Fruit fly (Drosophila melanogaster): ENCODE measurements around the gene capt.
A peak's percentile ranks its signal among the peaks of the same experiment; 100 is the strongest.

capt gene

DNA sequence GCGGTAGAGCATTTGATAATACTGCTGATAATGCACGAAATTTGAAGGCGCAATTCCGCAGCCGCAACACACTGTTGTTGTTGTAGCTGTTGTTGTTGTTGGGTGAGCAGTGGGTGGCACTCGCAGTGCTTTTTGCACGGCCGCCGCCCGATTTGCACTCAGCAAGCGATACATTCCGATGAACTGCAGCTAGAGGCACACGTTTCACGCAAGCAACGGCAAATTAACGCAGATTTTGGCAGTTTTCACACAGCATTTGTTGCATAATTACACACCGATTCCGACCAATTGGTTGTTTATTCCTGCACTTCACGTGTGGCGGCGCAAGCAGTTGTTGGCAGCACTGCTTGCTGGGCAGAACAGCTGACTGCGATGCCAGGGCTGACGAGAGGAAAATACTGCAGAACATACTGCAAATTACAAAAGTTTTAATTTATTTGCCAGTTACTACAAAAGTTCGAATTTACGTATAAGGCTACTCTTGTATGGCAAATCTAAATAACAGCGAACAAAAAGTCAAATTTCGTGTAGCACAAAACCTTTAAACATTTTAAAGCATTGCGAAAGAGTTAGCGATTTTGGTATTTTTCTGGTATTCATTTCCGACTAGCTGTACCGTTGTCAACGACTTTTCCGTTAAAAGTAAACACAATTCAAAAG, 49.9 kb downstream of the capt start, which contains the start of the genes PolrMT and CG14339 (continued):
- TF ChIP-seq corto (GFP tag; optimal IDR thresholded peaks at IDR 0.05) (no peak), Pdp1 (GFP tag; optimal IDR thresholded peaks at IDR 0.05) (peak in 1 of 2 experiments; percentile 100), CG7556 (GFP tag; optimal IDR thresholded peaks at IDR 0.05) (no peak), Neu2 (GFP tag; optimal IDR thresholded peaks at IDR 0.05; ENCODE audit: borderline replicate concordance) (peak; percentile 2), onecut (GFP tag; IDR thresholded peaks at IDR 0.05) (no peak), CG43689 (GFP tag; IDR thresholded peaks at IDR 0.05) (no peak), lola (GFP tag; optimal IDR thresholded peaks at IDR 0.05) (no peak), ranshi (GFP tag; IDR thresholded peaks at IDR 0.05) (no peak), CrebB (tag; optimal IDR thresholded peaks at IDR 0.05) (no peak), CG2889 (GFP tag; IDR thresholded peaks at IDR 0.05) (no peak), dmrt99B (tag; optimal IDR thresholded peaks at IDR 0.05) (no peak), CG15479 (GFP tag; optimal IDR thresholded peaks at IDR 0.05) (peak; percentile 34), dan (GFP tag; IDR thresholded peaks at IDR 0.05) (no peak), Lim3 (GFP tag; IDR thresholded peaks at IDR 0.05) (no peak), sens (GFP tag) (peak; percentile 96), chn (GFP tag; optimal IDR thresholded peaks at IDR 0.05) (peak; percentile 74), Hmx (GFP tag; optimal IDR thresholded peaks at IDR 0.05) (no peak), sr (GFP tag; IDR thresholded peaks at IDR 0.05) (no peak), bsh (GFP tag; optimal IDR thresholded peaks at IDR 0.05) (no peak), CHES-1-like (GFP tag; optimal IDR thresholded peaks at IDR 0.05) (peak; percentile 82), Sox100B (GFP tag; optimal IDR thresholded peaks at IDR 0.05) (no peak), CG8924 (tag; optimal IDR thresholded peaks at IDR 0.05) (no peak), CG11398 (GFP tag; optimal IDR thresholded peaks at IDR 0.05) (peak; percentile 5), CG12659 (GFP tag; optimal IDR thresholded peaks at IDR 0.05) (peak; percentile 70), fu2 (GFP tag; optimal IDR thresholded peaks at IDR 0.05) (peak; percentile 39), Ets65A (GFP tag) (peak; percentile 76), Stat92E (GFP tag; optimal IDR thresholded peaks at IDR 0.05) (no peak), CG12942 (GFP tag; optimal IDR thresholded peaks at IDR 0.05) (peak; percentile 15), org-1 (GFP tag; optimal IDR thresholded peaks at IDR 0.05) (no peak), CG2199 (GFP tag; IDR thresholded peaks at IDR 0.05) (no peak), ase (GFP tag; IDR thresholded peaks at IDR 0.05) (no peak), CG7372 (GFP tag; IDR thresholded peaks at IDR 0.05) (no peak; the same call in 1 of the 2 replicates), chif (GFP tag; optimal IDR thresholded peaks at IDR 0.05) (peak; percentile 19 to 42), Mad (GFP tag; optimal IDR thresholded peaks at IDR 0.05) (no peak), cg (GFP tag; optimal IDR thresholded peaks at IDR 0.05) (no peak), Mes4 (GFP tag; optimal IDR thresholded peaks at IDR 0.05) (peak; percentile 49), HLH3B (GFP tag; IDR thresholded peaks at IDR 0.05) (no peak), pros (GFP tag; optimal IDR thresholded peaks at IDR 0.05) (no peak), Adf1 (GFP tag; IDR thresholded peaks at IDR 0.05) (peak; percentile 30), CG16813 (GFP tag; IDR thresholded peaks at IDR 0.05; ENCODE audit: partially characterized antibody) (peak; percentile 9; the same call in 2 of the 3 replicates), insv (GFP tag; optimal IDR thresholded peaks at IDR 0.05) (no peak), H15 (GFP tag; IDR thresholded peaks at IDR 0.05) (no peak), Hr3 (GFP tag; optimal IDR thresholded peaks at IDR 0.05) (peak; percentile 35), tna (GFP tag; IDR thresholded peaks at IDR 0.05; ENCODE audit: partially characterized antibody) (0 out of 2 replicates have a peak, but pooled peaks have one; percentile 34), CG7928 (GFP tag; optimal IDR thresholded peaks at IDR 0.05) (peak; percentile 96), CG14014 (GFP tag; IDR thresholded peaks at IDR 0.05) (peak; percentile 57; the same call in 1 of the 2 replicates), CG31224 (GFP tag; IDR thresholded peaks at IDR 0.05) (no peak), CG6813 (GFP tag; optimal IDR thresholded peaks at IDR 0.05) (no peak), CG2875 (GFP tag; optimal IDR thresholded peaks at IDR 0.05) (no peak), seq (GFP tag; IDR thresholded peaks at IDR 0.05) (no peak)
